Fruit fly (Drosophila melanogaster): ENCODE data around the gene MTA1-like.

MTA1-like gene

dm6 chr3R:5622985-5623630 is 25.4 kb downstream of the MTA1-like start (continued):
- peak; percentile 66 for TF ChIP-seq CG2712 (tag; optimal IDR thresholded peaks at IDR 0.05)
- peak; percentile 77 for TF ChIP-seq CG15514 (GFP tag; optimal IDR thresholded peaks at IDR 0.05)
- no peak for TF ChIP-seq CG11695 (GFP tag; IDR thresholded peaks at IDR 0.05)
- peak; percentile 22 for TF ChIP-seq CG4282 (GFP tag; optimal IDR thresholded peaks at IDR 0.05)
- TF ChIP-seq tup (GFP tag; optimal IDR thresholded peaks at IDR 0.05) = peak; percentile 65
- TF ChIP-seq CG7271 (tag; optimal IDR thresholded peaks at IDR 0.05) = peak; percentile 78
- peak; percentile 70 for TF ChIP-seq CG15269 (tag; optimal IDR thresholded peaks at IDR 0.05)
- TF ChIP-seq CG1024 (GFP tag; IDR thresholded peaks at IDR 0.05) = no peak
- peak; percentile 68 for TF ChIP-seq ERR (GFP tag; optimal IDR thresholded peaks at IDR 0.05)
- peak; percentile 76 for TF ChIP-seq PHDP (tag; optimal IDR thresholded peaks at IDR 0.05)
- peak; percentile 86 for TF ChIP-seq ash1 (GFP tag; optimal IDR thresholded peaks at IDR 0.05)
- TF ChIP-seq hkb (optimal IDR thresholded peaks at IDR 0.05) = no peak
- no peak for TF ChIP-seq hkb (GFP tag; IDR thresholded peaks at IDR 0.05)
- peak; percentile 65 for TF ChIP-seq Sry-β (GFP tag; optimal IDR thresholded peaks at IDR 0.05)
- peak; percentile 78 for TF ChIP-seq CG6254 (GFP tag; optimal IDR thresholded peaks at IDR 0.05)
- TF ChIP-seq CG14441 (GFP tag; IDR thresholded peaks at IDR 0.05) = no peak
- no peak for TF ChIP-seq HLH4C (GFP tag; IDR thresholded peaks at IDR 0.05; ENCODE audit: partially characterized antibody)
- TF ChIP-seq bowl (GFP tag; IDR thresholded peaks at IDR 0.05) = no peak
- TF ChIP-seq Dfd (GFP tag; optimal IDR thresholded peaks at IDR 0.05) = no peak
- peak; percentile 83 for TF ChIP-seq fd102C (GFP tag; optimal IDR thresholded peaks at IDR 0.05)
- TF ChIP-seq repo (GFP tag; optimal IDR thresholded peaks at IDR 0.05) = peak; percentile 75
- peak; percentile 64 for TF ChIP-seq CG3163 (GFP tag; optimal IDR thresholded peaks at IDR 0.05)
- no peak for TF ChIP-seq hbn (GFP tag; IDR thresholded peaks at IDR 0.05; ENCODE audit: partially characterized antibody)
- TF ChIP-seq Nf-YC (tag; optimal IDR thresholded peaks at IDR 0.05) = peak; percentile 43
- TF ChIP-seq corto (GFP tag; optimal IDR thresholded peaks at IDR 0.05) = no peak
- TF ChIP-seq CG9609 (GFP tag; optimal IDR thresholded peaks at IDR 0.05) = peak; percentile 29
- TF ChIP-seq dan (GFP tag; IDR thresholded peaks at IDR 0.05) = no peak
- no peak for TF ChIP-seq CG14014 (GFP tag; IDR thresholded peaks at IDR 0.05)
- peak; percentile 28 for TF ChIP-seq Jarid2 (GFP tag; optimal IDR thresholded peaks at IDR 0.05)
- TF ChIP-seq lola (GFP tag; optimal IDR thresholded peaks at IDR 0.05) = peak in 1 of 3 experiments; percentile 66
- TF ChIP-seq CG31365 (tag; optimal IDR thresholded peaks at IDR 0.05) = peak; percentile 69
- peak; percentile 70 for TF ChIP-seq CG12659 (GFP tag; optimal IDR thresholded peaks at IDR 0.05)
- peak; percentile 72 for TF ChIP-seq CG1792 (GFP tag; optimal IDR thresholded peaks at IDR 0.05)
- peak; percentile 83 for TF ChIP-seq CG17912 (GFP tag; optimal IDR thresholded peaks at IDR 0.05)
- TF ChIP-seq kay (GFP tag; optimal IDR thresholded peaks at IDR 0.05) = peak; percentile 63
- TF ChIP-seq CG34224 (GFP tag; IDR thresholded peaks at IDR 0.05; ENCODE audit: partially characterized antibody) = no peak
- TF ChIP-seq CG13287 (GFP tag; IDR thresholded peaks at IDR 0.05; ENCODE audit: partially characterized antibody) = no peak
- no peak for TF ChIP-seq ftz-f1 (GFP tag; optimal IDR thresholded peaks at IDR 0.05)
- TF ChIP-seq esg (GFP tag; conservative IDR thresholded peaks at IDR 0.05) = no peak
- TF ChIP-seq CG12236 (GFP tag; optimal IDR thresholded peaks at IDR 0.05) = peak; percentile 77
- peak; percentile 57 for TF ChIP-seq sug (tag; optimal IDR thresholded peaks at IDR 0.05)
- TF ChIP-seq NK7.1 (GFP tag; optimal IDR thresholded peaks at IDR 0.05) = peak; percentile 75
- no peak for TF ChIP-seq CG6654 (GFP tag; optimal IDR thresholded peaks at IDR 0.05)
- TF ChIP-seq peb (GFP tag; IDR thresholded peaks at IDR 0.05) = no peak
- no peak for TF ChIP-seq ap (GFP tag; IDR thresholded peaks at IDR 0.05)
- peak; percentile 58 for TF ChIP-seq CoRest (tag; optimal IDR thresholded peaks at IDR 0.05)
- no peak for TF ChIP-seq lmd (GFP tag; IDR thresholded peaks at IDR 0.05)
- no peak for TF ChIP-seq CG31224 (GFP tag; IDR thresholded peaks at IDR 0.05)
- no peak for TF ChIP-seq ranshi (GFP tag; IDR thresholded peaks at IDR 0.05)
- no peak for TF ChIP-seq Awh (GFP tag; IDR thresholded peaks at IDR 0.05)
